Worm (Caenorhabditis elegans) whole organism, late embryonic: ENCODE data around the gene hot-1.

Experiments used
- nfya-1 ChIP-seq: sonication (generic microtip); optimal IDR thresholded peaks from 2 replicates; lab custom pipeline; 2017; ENCODE audit warnings: missing genetic modification characterization, mild to moderate bottlenecking, missing compliant biosample characterization, antibody characterized with exemption, moderate library complexity
- unc-55 ChIP-seq: sonication (generic microtip); optimal IDR thresholded peaks from 2 replicates; lab custom pipeline; 2017; ENCODE audit warnings: missing biosample characterization, missing genetic modification reagents, missing genetic modification characterization

DNA sequence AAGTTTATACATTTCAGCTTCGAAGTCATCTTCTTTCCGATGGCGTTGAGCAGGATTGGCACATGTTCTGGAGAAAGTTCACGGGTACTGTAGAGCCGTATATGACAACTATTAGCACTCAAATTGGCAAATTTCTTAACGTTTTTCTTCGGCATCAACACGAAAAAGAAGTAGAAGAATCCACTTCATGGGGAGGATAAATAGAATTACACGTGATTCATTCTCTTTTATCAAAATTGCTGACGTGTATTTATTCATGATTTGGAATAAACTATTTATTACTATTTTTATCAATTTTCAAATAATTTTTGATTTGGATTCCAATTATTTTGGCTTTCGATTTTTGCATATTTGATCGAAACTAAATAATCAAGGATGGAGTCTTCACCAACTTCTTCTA is 44.8 kb downstream of the hot-1 start, which contains the start of gene C47E8.1:
- no peak for TF ChIP-seq nfya-1 (tag; lab: Kevin White, UChicago)
- TF ChIP-seq unc-55 (GFP tag; lab: Kevin White, UChicago): no peak
